Fruit fly (Drosophila melanogaster) whole organism, embryonic: ENCODE measurements around the gene Ccdc58.
A peak's percentile ranks its signal among the peaks of the same experiment; 100 is the strongest.

Experiments
- ATbp ChIP-seq: fragments of 200-800 bp; sonication (Bioruptor generic); optimal IDR thresholded peaks from 2 replicates; lab custom pipeline; 2017; ENCODE audit warnings: missing biosample characterization, mild to moderate bottlenecking, missing genetic modification characterization, missing genetic modification reagents
- Aef1 ChIP-seq: fragments of 200-800 bp; sonication (Bioruptor generic); IDR thresholded peaks from 3 replicates; pipeline ENCODE4 v1.3.6; 2022; ENCODE audit warnings: missing biosample characterization, missing genetic modification characterization
- CG11398 ChIP-seq: fragments of 200-800 bp; sonication (Bioruptor generic); optimal IDR thresholded peaks from 2 replicates; lab custom pipeline; 2016; ENCODE audit warnings: missing biosample characterization, missing genetic modification characterization
- CG11456 ChIP-seq: fragments of 200-800 bp; sonication (Bioruptor generic); IDR thresholded peaks from 3 replicates; pipeline ENCODE4 v1.3.6; 2022; ENCODE audit warnings: missing biosample characterization, missing genetic modification characterization
- CG14860 ChIP-seq: fragments of 200-800 bp; sonication (Bioruptor generic); IDR thresholded peaks from 3 replicates; pipeline ENCODE4 v1.3.6; 2022; ENCODE audit warnings: missing biosample characterization, missing genetic modification characterization; ENCODE audit not compliant: partially characterized antibody
- CG14965 ChIP-seq: fragments of 200-800 bp; sonication (Bioruptor generic); optimal IDR thresholded peaks from 2 replicates; lab custom pipeline; 2016; ENCODE audit warnings: missing biosample characterization, missing genetic modification characterization, borderline replicate concordance
- CG15073 ChIP-seq: fragments of 200-800 bp; sonication (Bioruptor generic); optimal IDR thresholded peaks from 2 replicates; lab custom pipeline; 2016; ENCODE audit warnings: missing biosample characterization, missing genetic modification characterization
- CG18262 ChIP-seq: fragments of 200-800 bp; optimal IDR thresholded peaks from 3 replicates; lab custom pipeline; 2019; ENCODE audit warnings: missing biosample characterization, mild to moderate bottlenecking, missing genetic modification characterization, moderate library complexity
- CG18599 ChIP-seq: fragments of 200-800 bp; sonication (Bioruptor generic); optimal IDR thresholded peaks from 3 replicates; lab custom pipeline; 2017; ENCODE audit warnings: missing biosample characterization, missing genetic modification characterization, mild to moderate bottlenecking, moderate library complexity, missing genetic modification reagents
- CG34422 ChIP-seq: fragments of 200-800 bp; sonication (Bioruptor generic); IDR thresholded peaks from 3 replicates; pipeline ENCODE4 v1.3.6; 2022; ENCODE audit warnings: missing biosample characterization, missing genetic modification characterization
- CG3847 ChIP-seq: fragments of 200-800 bp; sonication (Bioruptor generic); IDR thresholded peaks from 2 replicates; pipeline ENCODE4 v1.3.6; 2022; ENCODE audit warnings: missing biosample characterization, missing genetic modification characterization
- CG4424 ChIP-seq: fragments of 200-800 bp; sonication (Bioruptor generic); optimal IDR thresholded peaks from 3 replicates; lab custom pipeline; 2016; ENCODE audit warnings: missing biosample characterization, missing genetic modification characterization
- CG7839 ChIP-seq: fragments of 200-800 bp; sonication (Bioruptor generic); optimal IDR thresholded peaks from 3 replicates; lab custom pipeline; 2018; ENCODE audit warnings: missing biosample characterization, mild to moderate bottlenecking, missing genetic modification characterization, moderate library complexity
- CG8388 ChIP-seq: fragments of 200-800 bp; sonication (Bioruptor generic); optimal IDR thresholded peaks from 2 replicates; lab custom pipeline; 2019; ENCODE audit warnings: missing biosample characterization, mild to moderate bottlenecking, missing genetic modification characterization, moderate library complexity
- D19A ChIP-seq: fragments of 200-800 bp; optimal IDR thresholded peaks from 3 replicates; lab custom pipeline; 2019; ENCODE audit warnings: missing biosample characterization, mild to moderate bottlenecking, missing genetic modification characterization, moderate library complexity
- Fer1 ChIP-seq: fragments of 200-800 bp; sonication (Bioruptor generic); optimal IDR thresholded peaks from 2 replicates; lab custom pipeline; 2017; ENCODE audit warnings: missing biosample characterization, mild to moderate bottlenecking, missing genetic modification characterization
- Fer2 ChIP-seq: fragments of 200-800 bp; sonication (Bioruptor generic); optimal IDR thresholded peaks from 2 replicates; lab custom pipeline; 2018; ENCODE audit warnings: missing biosample characterization, mild to moderate bottlenecking, missing genetic modification characterization, moderate library complexity
- HLH54F ChIP-seq: fragments of 200-800 bp; sonication (Bioruptor generic); optimal IDR thresholded peaks from 3 replicates; lab custom pipeline; 2016; ENCODE audit warnings: missing biosample characterization, missing genetic modification characterization
- Hand ChIP-seq: fragments of 200-800 bp; sonication (Bioruptor generic); optimal IDR thresholded peaks from 2 replicates; lab custom pipeline; 2017; ENCODE audit warnings: mild to moderate bottlenecking, missing biosample characterization, missing genetic modification reagents, missing genetic modification characterization
- HmgZ ChIP-seq: fragments of 200-800 bp; sonication (Bioruptor generic); optimal IDR thresholded peaks from 2 replicates; lab custom pipeline; 2018; ENCODE audit warnings: missing biosample characterization, mild to moderate bottlenecking, missing genetic modification characterization
- Hr51 ChIP-seq, 2 experiments: fragments of 200-800 bp; sonication (Bioruptor generic); optimal IDR thresholded peaks; 2 replicates in 1 of 2; 3 replicates in 1 of 2; lab custom pipeline; 2016 to 2018; ENCODE audit warnings: missing biosample characterization in 2 of 2, missing genetic modification characterization in 2 of 2, mild to moderate bottlenecking in 1 of 2, moderate library complexity in 1 of 2
- NK7.1 ChIP-seq: fragments of 200-800 bp; sonication (Bioruptor generic); optimal IDR thresholded peaks from 3 replicates; lab custom pipeline; 2016; ENCODE audit warnings: missing biosample characterization, missing genetic modification characterization
- Nf-YA ChIP-seq: fragments of 200-800 bp; sonication (Bioruptor generic); IDR thresholded peaks from 2 replicates; pipeline ENCODE4 v1.3.6; 2022; ENCODE audit warnings: missing biosample characterization, missing genetic modification characterization
- Nf-YC ChIP-seq: fragments of 200-800 bp; optimal IDR thresholded peaks from 3 replicates; lab custom pipeline; 2019; ENCODE audit warnings: missing biosample characterization, mild to moderate bottlenecking, missing genetic modification characterization, moderate library complexity
- Oli ChIP-seq: fragments of 200-800 bp; sonication (Bioruptor generic); optimal IDR thresholded peaks from 2 replicates; lab custom pipeline; 2018; ENCODE audit warnings: missing biosample characterization, mild to moderate bottlenecking, missing genetic modification characterization, moderate library complexity
- Six4 ChIP-seq: fragments of 200-800 bp; sonication (Bioruptor generic); optimal IDR thresholded peaks from 2 replicates; lab custom pipeline; 2016; ENCODE audit warnings: missing biosample characterization, missing genetic modification characterization
- Trl ChIP-seq, 3 experiments: fragments of >200 bp in 2 of 3; fragments of 200-800 bp in 1 of 3; sonication (Bioruptor generic) in 1 of 3; optimal IDR thresholded peaks; 2 replicates in 1 of 3; 3 replicates in 2 of 3; lab custom pipeline; 2016 to 2017; ENCODE audit warnings: missing biosample characterization in 1 of 3, missing genetic modification characterization in 1 of 3
- aop ChIP-seq: fragments of 200-800 bp; sonication (Bioruptor generic); IDR thresholded peaks from 2 replicates; pipeline ENCODE4 v1.3.6; 2022; ENCODE audit warnings: missing biosample characterization, missing genetic modification characterization
- ash1 ChIP-seq: fragments of 200-800 bp; sonication (Bioruptor generic); optimal IDR thresholded peaks from 2 replicates; lab custom pipeline; 2018; ENCODE audit warnings: missing biosample characterization, mild to moderate bottlenecking, missing genetic modification characterization
- ato ChIP-seq: fragments of 200-800 bp; sonication (Bioruptor generic); IDR thresholded peaks from 2 replicates; pipeline ENCODE4 v1.3.6; 2022; ENCODE audit warnings: missing biosample characterization, missing genetic modification characterization; ENCODE audit not compliant: partially characterized antibody
- caup ChIP-seq: fragments of 200-800 bp; sonication (Bioruptor generic); optimal IDR thresholded peaks from 3 replicates; lab custom pipeline; 2017; ENCODE audit warnings: missing biosample characterization, mild to moderate bottlenecking, missing genetic modification characterization, moderate library complexity; ENCODE audit not compliant: severe bottlenecking
- exex ChIP-seq: fragments of 200-800 bp; sonication (Bioruptor generic); optimal IDR thresholded peaks from 4 replicates; lab custom pipeline; 2018; ENCODE audit warnings: missing biosample characterization, mild to moderate bottlenecking, missing genetic modification characterization, moderate library complexity
- hbn ChIP-seq: fragments of 200-800 bp; sonication (Bioruptor generic); IDR thresholded peaks from 2 replicates; pipeline ENCODE4 v1.3.6; 2022; ENCODE audit warnings: missing biosample characterization, missing genetic modification characterization; ENCODE audit not compliant: partially characterized antibody
- hth ChIP-seq: fragments of >200 bp; optimal IDR thresholded peaks from 2 replicates; lab custom pipeline; 2017; ENCODE audit warnings: inconsistent platforms
- jing ChIP-seq: fragments of 200-800 bp; sonication (Bioruptor generic); optimal IDR thresholded peaks from 2 replicates; lab custom pipeline; 2018; ENCODE audit warnings: missing biosample characterization, mild to moderate bottlenecking, missing genetic modification characterization
- kni ChIP-seq: fragments of 200-800 bp; sonication (Bioruptor generic); optimal IDR thresholded peaks from 3 replicates; lab custom pipeline; 2017; ENCODE audit warnings: mild to moderate bottlenecking, missing biosample characterization, missing genetic modification reagents, missing genetic modification characterization
- mam ChIP-seq: fragments of 200-800 bp; sonication (Bioruptor generic); optimal IDR thresholded peaks from 3 replicates; lab custom pipeline; 2016; ENCODE audit warnings: missing biosample characterization, missing genetic modification characterization
- mirr ChIP-seq: fragments of 200-800 bp; sonication (Bioruptor generic); optimal IDR thresholded peaks from 3 replicates; lab custom pipeline; 2018; ENCODE audit warnings: missing biosample characterization, mild to moderate bottlenecking, missing genetic modification characterization
- nerfin-1 ChIP-seq: fragments of 200-800 bp; sonication (Bioruptor generic); optimal IDR thresholded peaks from 3 replicates; lab custom pipeline; 2019; ENCODE audit warnings: missing biosample characterization, mild to moderate bottlenecking, missing genetic modification characterization, moderate library complexity
- odd ChIP-seq: fragments of 200-800 bp; sonication (Bioruptor generic); optimal IDR thresholded peaks from 2 replicates; lab custom pipeline; 2017; ENCODE audit warnings: missing biosample characterization, mild to moderate bottlenecking, missing genetic modification characterization
- otp ChIP-seq: fragments of 200-800 bp; sonication (Bioruptor generic); IDR thresholded peaks from 3 replicates; pipeline ENCODE4, ENCODE4 v1.3.6; 2022; ENCODE audit warnings: missing biosample characterization, missing genetic modification characterization
- pfk ChIP-seq: fragments of 200-800 bp; sonication (Bioruptor generic); optimal IDR thresholded peaks from 2 replicates; lab custom pipeline; 2018; ENCODE audit warnings: missing biosample characterization, mild to moderate bottlenecking, missing genetic modification characterization, moderate library complexity
- rib ChIP-seq: fragments of 200-800 bp; sonication (Bioruptor generic); IDR thresholded peaks from 2 replicates; pipeline ENCODE4 v1.3.6; 2022; ENCODE audit warnings: missing biosample characterization, missing genetic modification characterization
- sens ChIP-seq: fragments of 200-800 bp; sonication (Bioruptor generic); peaks from one replicate; lab custom pipeline; 2016; ENCODE audit warnings: missing biosample characterization, missing genetic modification characterization
- shn ChIP-seq: fragments of 200-800 bp; sonication (Bioruptor generic); optimal IDR thresholded peaks from 3 replicates; lab custom pipeline; 2016; ENCODE audit warnings: missing biosample characterization, missing genetic modification characterization
- tap ChIP-seq: fragments of 200-800 bp; optimal IDR thresholded peaks from 3 replicates; lab custom pipeline; 2019; ENCODE audit warnings: missing biosample characterization, mild to moderate bottlenecking, missing genetic modification characterization, moderate library complexity
- tgo ChIP-seq: fragments of 200-800 bp; sonication (Bioruptor generic); IDR thresholded peaks from 3 replicates; pipeline ENCODE4 v1.3.6; 2022; ENCODE audit warnings: missing biosample characterization, missing genetic modification characterization
- tin ChIP-seq: fragments of 200-800 bp; sonication (Bioruptor generic); optimal IDR thresholded peaks from 3 replicates; lab custom pipeline; 2016; ENCODE audit warnings: missing biosample characterization, missing genetic modification characterization
- trh ChIP-seq: fragments of 200-800 bp; sonication (Bioruptor generic); optimal IDR thresholded peaks from 2 replicates; lab custom pipeline; 2016; ENCODE audit warnings: missing biosample characterization, missing genetic modification characterization

The Ccdc58 gene

dm6 chr3L:19813075-19813903 lies 8.3 kb downstream of the Ccdc58 start, which contains the start of gene Cyp305a1 (continued):
- TF ChIP-seq hth (lab: Kevin White, UChicago) (no peak), CG18599 (GFP tag; lab: Kevin White, UChicago) (peak; percentile 64), CG14965 (GFP tag; lab: Kevin White, UChicago) (no peak), CG8388 (no peak), CG15073 (GFP tag; lab: Kevin White, UChicago) (no peak), kni (GFP tag; lab: Kevin White, UChicago) (peak; percentile 44), CG34422 (GFP tag; lab: Robert Waterston, UW) (no peak), Hr51 (GFP tag; optimal IDR thresholded peaks at IDR 0.05; lab: Kevin White, UChicago) (no peak), Aef1 (GFP tag; lab: Robert Waterston, UW) (no peak), HmgZ (tag; lab: Kevin White, UChicago) (no peak), nerfin-1 (no peak), tin (no peak), HLH54F (GFP tag; lab: Kevin White, UChicago) (no peak), odd (GFP tag; lab: Kevin White, UChicago) (no peak), NK7.1 (no peak), Oli (tag; lab: Kevin White, UChicago) (no peak), ato (GFP tag; lab: Robert Waterston, UW) (no peak), Trl (optimal IDR thresholded peaks at IDR 0.05; lab: Kevin White, UChicago) (no peak), Trl (GFP tag; optimal IDR thresholded peaks at IDR 0.05; lab: Kevin White, UChicago) (no peak), CG11398 (GFP tag; lab: Kevin White, UChicago) (no peak), Nf-YC (tag; lab: Kevin White, UChicago) (no peak), exex (tag; lab: Kevin White, UChicago) (peak; percentile 68), CG14860 (GFP tag; lab: Robert Waterston, UW) (no peak), Hand (GFP tag; lab: Kevin White, UChicago) (no peak), mirr (GFP tag; lab: Kevin White, UChicago) (peak; percentile 70), ATbp (GFP tag; lab: Kevin White, UChicago) (no peak), Fer2 (tag; lab: Kevin White, UChicago) (peak; percentile 6), trh (GFP tag; lab: Kevin White, UChicago) (no peak), shn (GFP tag; lab: Kevin White, UChicago) (no peak), D19A (tag; lab: Kevin White, UChicago) (peak; percentile 42), tgo (GFP tag; lab: Robert Waterston, UW) (no peak), pfk (GFP tag; lab: Kevin White, UChicago) (peak; percentile 37), jing (GFP tag; lab: Kevin White, UChicago) (no peak), Fer1 (peak; percentile 58), hbn (GFP tag; lab: Robert Waterston, UW) (no peak), CG7839 (tag; lab: Kevin White, UChicago) (no peak), CG4424 (GFP tag; lab: Kevin White, UChicago) (no peak), tap (no peak), CG11456 (GFP tag; lab: Robert Waterston, UW) (0 out of 3 replicates have a peak, but pooled peaks have one; percentile 48), mam (no peak), CG3847 (GFP tag; lab: Robert Waterston, UW) (no peak), otp (GFP tag; lab: Robert Waterston, UW) (no peak), CG18262 (tag; lab: Kevin White, UChicago) (no peak), Six4 (GFP tag; lab: Kevin White, UChicago) (no peak), sens (peak; percentile 79), aop (GFP tag; lab: Robert Waterston, UW) (no peak), Nf-YA (GFP tag; lab: Robert Waterston, UW) (no peak), rib (GFP tag; lab: Robert Waterston, UW) (0 out of 2 replicates have a peak, but pooled peaks have one; percentile 36), caup (GFP tag; lab: Kevin White, UChicago) (peak; percentile 40), ash1 (no peak)
